Worm (Caenorhabditis elegans): ENCODE measurements around the gene nsph-3.1.

DNA sequence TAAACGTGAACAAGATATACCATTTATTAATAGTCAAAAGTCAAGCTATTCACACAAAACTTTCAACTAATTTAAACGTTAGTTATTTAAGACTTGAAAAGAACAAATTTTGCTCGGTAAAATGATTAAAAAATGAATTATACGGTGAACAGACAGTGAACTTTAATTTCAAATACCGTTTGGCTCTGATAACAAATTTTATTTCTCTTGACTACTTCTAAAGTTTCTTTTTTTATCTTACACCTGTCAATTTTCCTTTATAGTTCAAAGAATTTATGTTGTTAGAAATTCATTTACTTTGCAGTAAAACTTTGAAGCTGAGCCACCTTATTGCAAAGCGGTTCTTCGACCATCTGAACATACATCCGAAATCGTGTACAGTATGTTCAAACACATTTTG, 34.2 kb upstream of the nsph-3.1 start, which contains the start of gene ZK593.3:
- TF ChIP-seq scrt-1 (GFP tag; IDR thresholded peaks at IDR 0.05) (no peak), ama-1 (optimal IDR thresholded peaks at IDR 0.05) (no peak), hnd-1 (tag; optimal IDR thresholded peaks at IDR 0.05) (no peak), tbx-37 (GFP tag; conservative IDR thresholded peaks at IDR 0.05) (no peak), hmbx-1 (tag; optimal IDR thresholded peaks at IDR 0.05) (no peak), tbx-11 (GFP tag; IDR thresholded peaks at IDR 0.05) (no peak), ceh-36 (tag; optimal IDR thresholded peaks at IDR 0.05) (no peak), flt-1 (GFP tag; IDR thresholded peaks at IDR 0.05) (no peak), sea-1 (GFP tag; conservative IDR thresholded peaks at IDR 0.05) (no peak), ceh-13 (GFP tag; optimal IDR thresholded peaks at IDR 0.05) (no peak), B0310.2 (tag; optimal IDR thresholded peaks at IDR 0.05) (no peak), hmg-4 (GFP tag; optimal IDR thresholded peaks at IDR 0.05) (no peak), F13C5.2 (tag; optimal IDR thresholded peaks at IDR 0.05) (no peak), tra-4 (tag; optimal IDR thresholded peaks at IDR 0.05) (no peak)

All from whole organism, early embryonic.